Fruit fly (Drosophila melanogaster) Kc167 (cell line): ENCODE results near the gene djl.

Source experiments
- Myc ChIP-seq: fragments of >200 bp; optimal IDR thresholded peaks from 2 replicates; lab custom pipeline; 2017; ENCODE audit warnings: missing external identifiers
- Sin3A ChIP-seq: fragments of >200 bp; optimal IDR thresholded peaks from 2 replicates; lab custom pipeline; 2018; ENCODE audit warnings: missing external identifiers
- h ChIP-seq: fragments of >200 bp; optimal IDR thresholded peaks from 3 replicates; lab custom pipeline; 2018; ENCODE audit warnings: missing external identifiers
- insv ChIP-seq: fragments of >200 bp; optimal IDR thresholded peaks from 3 replicates; lab custom pipeline; 2018; ENCODE audit warnings: missing external identifiers
- psq ChIP-seq: fragments of >200 bp; optimal IDR thresholded peaks from 2 replicates; lab custom pipeline; 2017; ENCODE audit warnings: missing external identifiers
- ttk ChIP-seq: sonication (Bioruptor generic); optimal IDR thresholded peaks from 2 replicates; lab custom pipeline; 2017; ENCODE audit warnings: missing external identifiers

The djl gene

dm6 chr3R:7089522-7090336 lies 29.2 kb downstream of the djl start:
- TF ChIP-seq insv (lab: Kevin White, UChicago), result no peak
- no peak for TF ChIP-seq ttk (lab: Kevin White, UChicago)
- TF ChIP-seq psq, result no peak
- TF ChIP-seq Sin3A (lab: Kevin White, UChicago), result no peak
- TF ChIP-seq h (lab: Kevin White, UChicago), result no peak
- no peak for TF ChIP-seq Myc (lab: Kevin White, UChicago)

- TF ChIP-seq Myc (lab: Kevin White, UChicago) (no peak), ttk (lab: Kevin White, UChicago) (no peak), insv (lab: Kevin White, UChicago) (no peak), Sin3A (lab: Kevin White, UChicago) (no peak), h (lab: Kevin White, UChicago) (no peak), psq (no peak)
Observed at dm6 chr3R:7090337-7090830, 29.8 kb downstream of the djl start.

dm6 chr3R:7091904-7092303 lies 31.3 kb downstream of the djl start:
- TF ChIP-seq psq, result no peak
- no peak for TF ChIP-seq Sin3A (lab: Kevin White, UChicago)
- no peak for TF ChIP-seq h (lab: Kevin White, UChicago)
- no peak for TF ChIP-seq Myc (lab: Kevin White, UChicago)
- TF ChIP-seq ttk (lab: Kevin White, UChicago), result no peak
- TF ChIP-seq insv (lab: Kevin White, UChicago), result no peak

dm6 chr3R:7093592-7093991 lies 33.0 kb downstream of the djl start:
- TF ChIP-seq Sin3A (lab: Kevin White, UChicago), result no peak
- TF ChIP-seq ttk (lab: Kevin White, UChicago), result no peak
- no peak for TF ChIP-seq Myc (lab: Kevin White, UChicago)
- TF ChIP-seq insv (lab: Kevin White, UChicago), result no peak
- TF ChIP-seq h (lab: Kevin White, UChicago), result no peak
- no peak for TF ChIP-seq psq

- TF ChIP-seq Sin3A (lab: Kevin White, UChicago), result no peak
- no peak for TF ChIP-seq psq
- no peak for TF ChIP-seq h (lab: Kevin White, UChicago)
- no peak for TF ChIP-seq insv (lab: Kevin White, UChicago)
- no peak for TF ChIP-seq Myc (lab: Kevin White, UChicago)
- no peak for TF ChIP-seq ttk (lab: Kevin White, UChicago)
Observed at dm6 chr3R:7094368-7094767, 33.8 kb downstream of the djl start.

- TF ChIP-seq psq, result no peak
- TF ChIP-seq h (lab: Kevin White, UChicago), result no peak
- TF ChIP-seq insv (lab: Kevin White, UChicago), result no peak
- no peak for TF ChIP-seq ttk (lab: Kevin White, UChicago)
- no peak for TF ChIP-seq Myc (lab: Kevin White, UChicago)
- TF ChIP-seq Sin3A (lab: Kevin White, UChicago), result no peak
Observed at dm6 chr3R:7102853-7103833, 42.6 kb downstream of the djl start.

dm6 chr3R:7104308-7104707 lies 43.7 kb downstream of the djl start:
- no peak for TF ChIP-seq psq
- no peak for TF ChIP-seq Myc (lab: Kevin White, UChicago)
- TF ChIP-seq ttk (lab: Kevin White, UChicago), result no peak
- TF ChIP-seq Sin3A (lab: Kevin White, UChicago), result no peak
- no peak for TF ChIP-seq h (lab: Kevin White, UChicago)
- no peak for TF ChIP-seq insv (lab: Kevin White, UChicago)

dm6 chr3R:7105503-7106164 lies 45.1 kb downstream of the djl start:
- no peak for TF ChIP-seq Sin3A (lab: Kevin White, UChicago)
- TF ChIP-seq insv (lab: Kevin White, UChicago), result no peak
- TF ChIP-seq ttk (lab: Kevin White, UChicago), result no peak

dm6 chr3R:7107713-7108588 lies 47.4 kb downstream of the djl start:
- no peak for TF ChIP-seq h (lab: Kevin White, UChicago)
- no peak for TF ChIP-seq insv (lab: Kevin White, UChicago)
- no peak for TF ChIP-seq psq
- no peak for TF ChIP-seq Myc (lab: Kevin White, UChicago)
- no peak for TF ChIP-seq Sin3A (lab: Kevin White, UChicago)
- TF ChIP-seq ttk (lab: Kevin White, UChicago), result no peak
